Fruit fly (Drosophila melanogaster) S2 (cell line): ENCODE data around the gene CG15332.

Experiments used
- CG8478 ChIP-seq: fragments of >200 bp; optimal IDR thresholded peaks from 2 replicates; lab custom pipeline; 2018
- CTCF ChIP-seq, 2 experiments: fragments of >200 bp; optimal IDR thresholded peaks; 2 replicates each; lab custom pipeline; 2018

The CG15332 gene

DNA sequence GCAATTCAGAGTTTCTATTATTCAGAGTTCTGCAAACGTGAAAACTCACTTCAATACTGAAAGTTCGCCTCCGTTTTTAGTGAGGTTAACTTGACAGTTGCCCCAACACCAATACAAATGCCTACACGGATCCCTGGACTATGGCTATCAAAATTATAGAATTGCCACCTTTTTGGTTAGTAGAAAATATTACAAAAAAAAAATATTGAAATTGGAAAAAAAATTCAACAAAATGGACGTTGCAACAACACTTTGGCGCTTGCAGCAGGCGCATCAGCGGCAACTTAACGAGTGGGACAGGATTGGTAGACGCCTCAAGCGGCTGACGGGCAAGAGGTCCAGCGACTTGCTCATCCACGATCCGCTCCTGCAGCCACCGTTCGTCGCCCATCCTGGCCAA is at the start of gene CG15332, which contains the start of gene CG15330:
Gene CG15332 (minus strand): TSS at position 101 of the 400 bp plus-strand sequence.
Gene CG15330 (plus strand): TSS at position 175 of the 400 bp plus-strand sequence.
- TF ChIP-seq CTCF (optimal IDR thresholded peaks at IDR 0.05; lab: Kevin White, UChicago) (no peak), CG8478 (no peak)

DNA sequence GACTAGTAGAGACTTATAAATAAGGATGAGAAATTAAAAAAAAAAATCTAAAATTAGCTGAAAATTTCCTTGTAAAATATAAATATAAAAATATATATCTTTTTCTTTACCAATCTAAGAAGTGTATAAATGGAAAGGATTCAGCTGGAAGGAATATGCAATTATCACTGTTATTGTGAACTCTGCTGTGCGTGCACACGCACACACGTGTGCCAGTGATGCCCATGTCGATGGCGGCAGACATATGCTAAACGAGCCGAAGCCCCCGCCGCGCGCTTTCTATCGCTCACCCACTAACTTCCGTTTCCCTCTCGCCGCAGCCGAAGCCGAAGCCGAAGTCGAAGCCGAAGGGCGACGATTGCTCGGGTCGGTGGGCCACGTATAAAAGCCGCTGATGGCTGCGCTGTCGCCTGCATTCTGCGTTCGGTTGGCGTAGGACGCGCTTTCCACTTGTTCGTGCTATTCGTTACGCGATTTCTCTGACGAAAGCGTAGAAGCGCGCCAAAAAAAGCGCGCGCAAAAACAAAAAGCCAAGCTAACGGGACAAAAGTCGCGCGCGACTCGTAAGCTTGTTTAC is 39.5 kb upstream of the CG15332 start, which contains the start of gene Tbh:
Gene Tbh (plus strand): TSS at position 527 of the 577 bp plus-strand sequence.
- TF ChIP-seq CG8478 (no peak), CTCF (optimal IDR thresholded peaks at IDR 0.05; lab: Kevin White, UChicago) (no peak)

DNA sequence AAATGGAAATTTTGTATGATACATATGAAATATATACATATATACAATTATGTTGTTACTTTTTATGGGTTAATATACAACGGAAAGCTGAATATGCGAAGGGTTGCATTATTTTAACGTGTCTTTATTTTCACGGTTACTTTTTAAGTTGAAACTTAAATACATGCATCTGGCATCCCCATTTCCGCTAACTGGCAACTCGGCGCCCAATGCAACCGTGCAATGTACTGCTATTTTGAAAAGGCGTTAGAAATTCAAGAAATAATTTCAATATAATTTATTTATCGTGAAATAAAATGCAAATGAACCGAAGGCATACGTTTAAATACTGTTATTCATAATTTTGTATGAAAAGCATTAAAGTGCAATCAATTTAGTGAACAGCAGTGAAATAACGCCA is 30.8 kb upstream of the CG15332 start:
- TF ChIP-seq CTCF (optimal IDR thresholded peaks at IDR 0.05; lab: Kevin White, UChicago), result no peak
- no peak for TF ChIP-seq CG8478

DNA sequence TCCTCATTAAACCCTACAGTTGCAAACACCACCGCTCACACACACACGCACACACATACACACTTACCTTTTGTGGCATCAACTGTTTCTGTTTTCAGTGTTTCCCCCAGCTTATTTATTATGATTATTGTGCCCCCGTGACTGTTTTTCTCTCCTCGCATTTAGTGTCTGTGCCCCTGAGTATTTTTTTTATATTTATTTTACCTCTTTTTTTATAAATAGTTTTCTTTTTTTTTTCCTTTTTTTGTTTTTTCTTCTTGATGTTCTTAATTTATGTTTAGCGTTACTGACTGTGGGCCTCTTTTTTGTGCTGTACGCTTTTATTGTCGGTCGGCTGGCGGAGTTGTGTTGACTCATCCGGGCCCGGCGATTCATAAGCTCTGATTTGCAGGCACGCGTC is 25.0 kb upstream of the CG15332 start:
- no peak for TF ChIP-seq CG8478
- no peak for TF ChIP-seq CTCF (optimal IDR thresholded peaks at IDR 0.05; lab: Kevin White, UChicago)

DNA sequence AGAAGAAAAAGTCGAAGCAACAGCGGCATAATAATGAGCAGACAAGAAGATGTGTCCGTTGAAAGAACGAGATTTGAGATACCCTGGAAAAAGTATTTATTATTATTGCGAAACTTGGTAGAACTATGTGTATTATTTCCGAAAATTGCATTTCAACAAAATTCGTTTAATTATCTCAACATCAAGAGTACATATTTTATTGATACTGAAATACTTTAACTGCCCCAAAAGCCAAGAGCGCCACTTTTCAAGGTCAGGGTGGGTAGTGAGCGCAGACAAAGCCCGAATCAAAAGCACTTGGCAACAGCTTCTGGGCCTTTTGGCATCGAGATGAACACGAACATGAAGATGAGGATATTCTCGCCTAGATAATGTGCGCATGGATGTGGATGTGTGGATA is 23.4 kb upstream of the CG15332 start:
- no peak for TF ChIP-seq CG8478
- TF ChIP-seq CTCF (optimal IDR thresholded peaks at IDR 0.05; lab: Kevin White, UChicago), result no peak

DNA sequence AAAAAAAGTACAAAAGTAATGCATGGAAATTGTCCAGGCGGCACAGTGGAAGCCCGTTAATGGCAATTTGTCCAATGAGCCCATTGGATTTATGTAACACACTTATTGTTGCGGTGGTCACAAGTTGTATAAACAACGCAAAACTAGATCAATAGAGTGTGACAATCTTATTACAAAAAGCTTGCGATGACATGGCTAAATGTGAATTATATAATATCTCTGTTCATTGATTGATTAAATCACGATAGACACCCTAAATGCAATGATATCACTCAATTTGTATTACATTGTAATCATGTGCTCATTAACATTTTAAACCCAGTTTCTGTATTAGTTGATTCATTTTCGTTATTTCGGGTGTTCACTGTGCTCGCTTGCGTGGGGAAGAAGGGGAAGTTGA is 22.2 kb upstream of the CG15332 start:
- no peak for TF ChIP-seq CG8478

DNA sequence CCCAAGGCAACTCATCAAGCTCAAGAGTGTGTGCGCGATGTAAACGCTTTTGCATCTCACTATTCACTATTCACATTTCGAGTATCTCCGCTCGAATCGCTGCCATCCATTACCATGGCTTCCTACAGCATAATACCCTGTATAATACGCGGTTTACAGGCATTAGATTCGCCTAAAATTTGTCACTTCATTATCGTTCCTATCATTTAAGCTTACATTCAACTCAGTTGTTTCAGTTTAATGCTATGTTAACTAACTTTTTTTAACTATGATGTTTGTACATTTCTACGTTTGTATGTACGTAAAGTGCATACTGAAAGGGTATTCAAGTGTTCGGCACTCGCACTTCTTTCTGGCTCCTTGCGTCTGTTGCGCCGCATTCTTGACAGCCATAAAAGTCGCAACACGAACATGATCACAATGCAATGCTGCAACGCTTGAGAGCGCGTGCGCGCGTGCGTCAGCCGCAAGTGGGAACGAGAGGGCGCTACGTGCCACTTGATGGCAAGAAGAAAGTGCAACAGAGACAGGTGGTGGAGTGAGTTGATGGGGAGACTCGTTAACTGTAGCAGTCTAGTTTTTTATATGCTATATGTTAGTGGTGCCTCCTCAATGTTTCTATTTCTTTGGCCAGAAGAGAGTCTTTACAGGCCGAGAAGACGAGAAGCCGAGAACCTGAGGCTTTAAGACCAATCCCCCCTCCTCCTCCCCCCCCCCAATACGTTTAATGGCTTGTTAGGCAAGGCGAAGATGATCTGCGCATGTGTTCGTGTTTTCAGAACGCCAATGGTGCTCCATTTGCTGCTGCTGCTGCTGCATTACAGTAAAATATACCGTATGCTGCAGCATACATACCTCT is 21.4 kb upstream of the CG15332 start:
- TF ChIP-seq CG8478 (no peak), CTCF (optimal IDR thresholded peaks at IDR 0.05; lab: Kevin White, UChicago) (no peak)

DNA sequence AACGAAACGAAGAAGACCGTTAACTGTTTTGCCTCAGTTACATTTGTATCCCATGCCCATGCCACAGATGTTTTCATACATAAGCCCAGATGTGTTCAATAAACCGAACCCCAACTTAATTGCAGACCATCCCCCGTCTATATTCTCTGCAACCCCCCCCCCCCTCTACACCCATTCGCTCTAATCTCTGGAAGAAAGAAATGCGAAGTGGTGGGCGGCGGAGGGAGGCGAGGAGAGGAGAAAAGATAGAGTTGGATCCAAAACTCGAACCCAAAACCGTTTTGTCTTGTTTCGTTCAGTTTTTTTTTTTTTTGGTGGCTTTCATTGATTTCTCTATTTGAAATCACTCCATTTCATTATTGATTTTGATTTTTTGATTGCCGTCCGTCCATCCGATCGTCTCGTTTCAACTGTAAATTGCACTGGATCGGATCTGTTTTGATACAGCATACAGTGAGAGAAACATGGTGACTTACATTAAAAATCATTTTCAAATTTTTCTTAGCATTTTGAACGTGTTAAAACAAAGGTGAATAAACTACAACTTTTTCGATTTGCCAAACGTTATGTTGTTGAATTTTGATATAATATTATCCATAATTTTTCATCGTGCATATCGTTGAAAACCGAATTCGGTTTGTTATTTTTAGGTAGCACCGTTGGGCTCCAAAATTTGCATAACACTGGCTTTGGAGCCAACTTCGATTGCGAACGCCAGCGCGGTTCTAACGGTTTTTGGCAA is 19.9 kb upstream of the CG15332 start:
- TF ChIP-seq CTCF (optimal IDR thresholded peaks at IDR 0.05; lab: Kevin White, UChicago), result no peak
- TF ChIP-seq CG8478, result no peak

DNA sequence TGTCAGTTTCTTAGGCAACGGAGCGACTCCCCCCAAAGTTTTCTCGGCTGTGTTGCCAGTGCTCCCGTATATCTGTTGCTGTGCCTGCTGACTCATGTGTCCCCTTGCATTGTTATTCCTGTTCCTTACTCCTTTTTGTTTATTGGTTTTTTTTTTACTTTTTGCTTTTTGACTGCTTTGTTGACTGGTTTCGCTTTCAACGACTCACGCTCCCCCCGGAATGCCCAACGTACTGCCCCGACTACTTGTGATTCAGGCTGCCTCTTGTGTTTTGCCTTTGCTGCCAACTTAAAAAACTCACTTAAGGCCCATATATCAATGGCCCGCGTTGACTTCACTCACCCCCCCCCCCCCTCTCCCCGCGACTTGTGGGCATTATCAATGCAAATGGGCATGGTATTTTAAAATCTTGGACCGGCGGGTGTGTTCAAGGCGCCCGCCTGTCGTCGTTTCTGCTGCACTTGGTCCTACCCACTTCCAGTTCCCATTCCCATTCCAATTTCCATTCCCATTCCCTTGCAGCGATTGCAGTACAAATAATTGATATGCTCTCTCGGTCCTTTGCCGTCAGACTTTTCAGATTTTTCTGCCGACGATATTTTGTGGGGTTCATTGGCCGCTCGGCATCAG is 17.6 kb upstream of the CG15332 start:
- no peak for TF ChIP-seq CG8478
- no peak for TF ChIP-seq CTCF (optimal IDR thresholded peaks at IDR 0.05; lab: Kevin White, UChicago)

DNA sequence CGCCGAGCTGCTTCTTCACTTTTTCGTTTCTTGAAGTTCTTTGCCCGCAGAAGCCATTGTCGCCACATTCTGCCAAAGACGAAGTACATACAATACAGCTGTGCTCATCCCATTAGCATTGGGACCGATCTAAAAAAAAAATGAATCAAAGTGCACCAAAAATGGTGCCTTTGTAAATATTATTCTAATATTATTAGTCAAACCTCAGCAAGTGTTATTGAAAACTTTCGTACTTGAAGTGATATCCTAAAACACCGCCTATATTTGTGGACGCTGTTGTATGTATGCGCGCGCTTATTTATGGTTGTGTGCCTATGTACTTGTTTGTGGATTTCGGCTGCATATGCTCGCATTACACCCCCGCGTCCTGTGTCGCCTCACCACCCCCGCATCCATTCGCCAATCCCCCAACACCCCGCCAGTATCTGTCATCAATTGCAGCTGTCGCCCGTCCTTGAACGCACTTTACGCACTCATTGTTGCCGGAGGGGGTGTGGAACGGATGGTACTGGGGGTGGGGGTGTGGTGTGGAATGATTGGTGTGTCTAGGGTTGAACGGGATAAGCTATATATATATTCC is 16.7 kb upstream of the CG15332 start:
- no peak for TF ChIP-seq CG8478

DNA sequence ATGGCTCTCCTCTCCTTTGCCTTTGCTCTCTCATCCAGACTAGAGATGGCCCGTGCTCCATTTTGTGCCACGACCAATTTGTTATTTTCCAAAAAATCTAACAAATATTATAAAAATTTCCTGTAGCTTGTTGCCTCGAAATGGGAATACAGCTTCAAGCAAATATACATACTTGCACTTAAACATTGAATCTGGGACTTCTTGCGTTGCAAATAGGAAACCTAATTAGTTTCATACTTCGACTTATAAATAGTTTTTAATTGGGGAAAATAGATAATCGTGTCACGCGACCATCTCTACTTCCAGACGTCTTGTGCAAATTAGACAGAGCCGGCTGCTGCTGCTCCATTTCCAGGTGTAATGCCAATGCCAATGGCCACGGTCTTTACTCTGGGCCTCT is 14.6 kb upstream of the CG15332 start:
- TF ChIP-seq CG8478, result no peak
- no peak for TF ChIP-seq CTCF (optimal IDR thresholded peaks at IDR 0.05; lab: Kevin White, UChicago)

DNA sequence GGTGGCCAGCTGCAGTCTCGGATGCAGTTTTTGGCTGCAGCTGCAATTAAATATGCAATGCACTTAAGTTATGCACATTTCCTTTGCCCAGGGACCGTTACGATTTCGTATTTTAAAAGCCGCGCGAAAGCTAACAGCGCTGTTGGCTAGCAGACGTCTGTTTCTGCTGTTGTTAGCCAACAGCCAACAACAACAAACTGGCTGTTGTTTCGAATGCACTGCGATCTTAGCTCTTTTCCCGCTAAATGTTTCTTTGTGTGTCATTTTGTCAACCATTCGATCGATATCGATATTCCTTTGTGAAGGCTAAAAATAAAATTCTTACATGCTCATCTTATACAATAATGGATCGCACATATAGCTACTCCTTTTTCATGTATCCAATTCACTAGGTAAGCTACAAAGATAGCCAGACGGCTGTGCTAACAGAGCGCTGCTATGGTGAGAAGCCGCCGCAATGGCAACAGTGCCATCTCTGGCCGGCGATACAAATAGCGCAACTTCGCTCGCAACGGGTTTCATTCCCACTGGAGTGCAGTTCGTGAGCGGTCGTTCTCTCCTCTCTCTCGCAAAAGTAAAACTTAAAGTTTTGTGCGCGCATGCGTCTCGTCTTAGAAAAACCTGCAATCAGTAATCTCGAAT is 13.5 kb upstream of the CG15332 start:
- TF ChIP-seq CG8478 (no peak), CTCF (optimal IDR thresholded peaks at IDR 0.05; lab: Kevin White, UChicago) (no peak)

DNA sequence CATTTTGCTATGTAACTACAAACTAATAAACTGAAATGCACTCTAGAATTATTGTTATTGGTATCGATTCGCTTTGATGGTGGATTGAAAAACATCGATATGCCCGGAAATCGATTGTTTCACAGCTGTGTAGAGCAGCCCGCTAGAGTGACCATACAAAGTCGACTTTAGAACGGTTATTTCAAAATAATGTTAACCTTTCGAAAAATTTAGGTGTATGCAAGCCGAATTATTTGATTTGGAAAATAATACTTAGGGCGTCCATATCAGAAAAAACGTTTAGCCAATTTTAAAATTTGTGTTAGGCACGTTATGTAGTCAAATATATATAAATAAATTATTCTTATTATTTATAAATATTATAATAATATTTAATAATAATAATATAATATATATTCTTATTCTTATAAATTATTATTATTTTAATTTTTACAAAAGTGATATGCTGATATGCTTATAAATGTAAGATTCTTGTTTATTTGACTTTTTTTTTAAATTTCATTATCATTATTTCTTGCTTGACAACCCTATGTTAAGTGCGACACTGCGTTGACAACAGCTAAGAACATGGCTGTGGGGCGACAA is 12.5 kb upstream of the CG15332 start, which contains the start of gene sws:
Gene sws (minus strand): TSS at position 22 of the 585 bp plus-strand sequence.
- TF ChIP-seq CG8478, result no peak

DNA sequence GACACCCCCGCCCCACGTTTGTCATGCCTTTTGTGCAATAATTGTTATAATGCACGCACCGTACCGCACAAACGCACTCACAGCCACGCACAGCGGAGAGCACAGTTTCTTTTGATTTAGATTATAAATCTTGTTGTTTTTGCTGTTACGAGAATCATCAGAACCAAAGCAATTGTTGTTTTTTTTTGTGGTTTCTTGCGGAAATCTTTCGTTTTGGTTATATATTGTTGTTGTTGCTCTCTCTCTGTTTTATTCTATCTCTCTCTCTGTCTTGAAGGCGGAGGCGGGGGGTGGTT is 12.0 kb upstream of the CG15332 start:
- TF ChIP-seq CTCF (optimal IDR thresholded peaks at IDR 0.05; lab: Kevin White, UChicago) (no peak), CG8478 (no peak)
